Worm (Caenorhabditis elegans) whole organism, early embryonic: ENCODE data around the gene sek-4.

Source experiments
- B0310.2 ChIP-seq: sonication (generic microtip); optimal IDR thresholded peaks from 2 replicates; lab custom pipeline; 2016; ENCODE audit warnings: mild to moderate bottlenecking, missing genetic modification characterization, missing compliant biosample characterization
- aly-1 ChIP-seq: sonication (generic microtip); optimal IDR thresholded peaks from 2 replicates; lab custom pipeline; 2016; ENCODE audit warnings: missing genetic modification characterization, missing compliant biosample characterization
- ama-1 ChIP-seq: fragments of 150-350 bp; optimal IDR thresholded peaks from 2 replicates; lab custom pipeline; 2014
- ceh-13 ChIP-seq: fragments of 200-800 bp; sonication (Bioruptor generic); optimal IDR thresholded peaks from 2 replicates; lab custom pipeline; 2018; ENCODE audit warnings: mild to moderate bottlenecking, missing genetic modification characterization, missing compliant biosample characterization
- hnd-1 ChIP-seq: sonication (generic microtip); optimal IDR thresholded peaks from 2 replicates; lab custom pipeline; 2016; ENCODE audit warnings: missing genetic modification characterization, missing compliant biosample characterization
- pes-1 ChIP-seq: fragments of 200-800 bp; sonication (Bioruptor generic); IDR thresholded peaks from 2 replicates; pipeline ENCODE4 v1.3.6; 2022; ENCODE audit warnings: missing genetic modification reagents, missing genetic modification characterization, missing compliant biosample characterization
- scrt-1 ChIP-seq: fragments of 200-800 bp; sonication (Bioruptor generic); IDR thresholded peaks from 2 replicates; pipeline ENCODE4 v1.3.6; 2022; ENCODE audit warnings: missing genetic modification characterization, missing compliant biosample characterization
- sea-1 ChIP-seq: fragments of 200-800 bp; sonication (Bioruptor generic); conservative IDR thresholded peaks from 2 replicates; pipeline ENCODE4 v1.3.6; 2022; ENCODE audit warnings: missing genetic modification characterization, missing compliant biosample characterization
- tbx-11 ChIP-seq: fragments of 200-800 bp; sonication (Bioruptor generic); IDR thresholded peaks from 2 replicates; pipeline ENCODE4 v1.3.6; 2022; ENCODE audit warnings: missing genetic modification characterization, missing compliant biosample characterization
- tbx-37 ChIP-seq: fragments of 200-800 bp; sonication (Bioruptor generic); conservative IDR thresholded peaks from 2 replicates; pipeline ENCODE4 v1.3.6; 2022; ENCODE audit warnings: missing genetic modification reagents, missing genetic modification characterization, missing compliant biosample characterization

ce11 chrX:5339889-5340288 is 35.0 kb upstream of the sek-4 start, which contains the start of gene C26B9.2:
- TF ChIP-seq hnd-1 (tag; lab: Kevin White, UChicago) (no peak), ceh-13 (no peak), aly-1 (tag; lab: Kevin White, UChicago) (no peak), tbx-37 (no peak), scrt-1 (GFP tag; lab: Robert Waterston, UW) (no peak), tbx-11 (GFP tag; lab: Robert Waterston, UW) (no peak), B0310.2 (tag; lab: Kevin White, UChicago) (no peak), ama-1 (no peak), pes-1 (no peak), sea-1 (GFP tag; lab: Robert Waterston, UW) (no peak)
